Worm (Caenorhabditis elegans): Measurements from ENCODE around the gene bcmo-2.

bcmo-2 gene

ce11 chrII:3956744-3957143, 46.1 kb upstream of the bcmo-2 start (continued):
- TF ChIP-seq lin-15B (tag; optimal IDR thresholded peaks at IDR 0.05): no peak
- TF ChIP-seq snpc-4 (tag; optimal IDR thresholded peaks at IDR 0.05): no peak

DNA sequence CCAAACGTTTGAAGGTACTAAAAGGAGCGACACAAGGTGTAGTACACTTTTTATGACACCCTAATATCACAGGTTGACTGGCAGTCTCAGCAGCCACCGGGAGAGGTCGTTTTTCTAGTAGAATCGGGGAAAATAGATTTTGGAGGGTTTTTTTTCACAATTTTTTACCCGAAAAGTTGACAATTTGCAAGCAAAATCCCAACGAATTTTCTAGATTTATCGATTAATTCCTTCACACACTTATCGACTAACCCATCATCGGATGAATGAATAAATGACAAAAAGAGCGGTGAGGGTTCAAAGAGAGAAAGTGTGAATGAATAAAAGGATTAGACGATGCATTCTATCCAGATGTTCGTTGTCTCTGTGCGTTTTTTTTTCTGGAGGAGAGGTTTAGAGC, 45.3 kb upstream of the bcmo-2 start:
- TF ChIP-seq nhr-90 (tag; optimal IDR thresholded peaks at IDR 0.05; ENCODE audit: poor library complexity) (no peak), fkh-8 (tag; optimal IDR thresholded peaks at IDR 0.05) (peak; percentile 15), dsc-1 (tag; optimal IDR thresholded peaks at IDR 0.05) (peak; percentile 49), unc-130 (tag; optimal IDR thresholded peaks at IDR 0.05) (no peak), xbp-1 (tag; optimal IDR thresholded peaks at IDR 0.05) (no peak), snpc-4 (tag; optimal IDR thresholded peaks at IDR 0.05) (no peak)

- TF ChIP-seq mdl-1 (tag; optimal IDR thresholded peaks at IDR 0.05) (no peak), blmp-1 (tag; optimal IDR thresholded peaks at IDR 0.05) (peak; percentile 4), fkh-8 (tag; optimal IDR thresholded peaks at IDR 0.05) (peak; percentile 9), lin-14 (GFP tag; optimal IDR thresholded peaks at IDR 0.05) (peak; percentile 44), elt-2 (tag; optimal IDR thresholded peaks at IDR 0.05) (peak; percentile 27), efl-1 (optimal IDR thresholded peaks at IDR 0.05) (no peak), efl-1 (GFP tag; optimal IDR thresholded peaks at IDR 0.05 in 1 of 2) (peak in 1 of 2 experiments; percentile 68), mab-9 (GFP tag; IDR thresholded peaks at IDR 0.05) (no peak)
Observed at ce11 chrII:3954838-3955237, 44.2 kb upstream of the bcmo-2 start.

DNA sequence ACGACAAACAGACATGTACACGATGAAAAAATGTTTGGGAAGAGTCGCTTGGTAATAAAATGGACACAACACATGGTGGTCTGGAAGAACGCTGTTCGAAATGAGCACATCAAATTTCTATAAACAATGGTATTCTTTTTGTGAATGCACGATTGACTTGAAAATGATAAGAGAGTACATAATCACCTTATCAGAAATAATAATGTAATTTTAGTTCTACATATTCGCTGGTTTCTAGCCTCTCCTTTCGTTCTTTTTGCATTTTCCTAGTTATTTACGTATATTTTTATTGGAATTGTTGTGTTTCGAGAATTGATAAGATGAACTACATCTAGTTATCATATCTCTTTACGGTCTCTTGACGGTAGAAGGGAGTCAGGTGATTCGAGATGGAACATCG, 43.4 kb upstream of the bcmo-2 start:
- TF ChIP-seq efl-1 (optimal IDR thresholded peaks at IDR 0.05): no peak
- peak in 1 of 2 experiments; percentile 66 for TF ChIP-seq efl-1 (GFP tag; optimal IDR thresholded peaks at IDR 0.05 in 1 of 2)
- TF ChIP-seq fos-1 (tag; optimal IDR thresholded peaks at IDR 0.05): no peak
- TF ChIP-seq ceh-88 (GFP tag; IDR thresholded peaks at IDR 0.05): no peak
- TF ChIP-seq lin-14 (GFP tag; optimal IDR thresholded peaks at IDR 0.05): peak; percentile 19
- TF ChIP-seq elt-2 (tag; optimal IDR thresholded peaks at IDR 0.05): peak; percentile 84
- peak in 1 of 6 experiments; percentile 7 for TF ChIP-seq elt-3 (tag; optimal IDR thresholded peaks at IDR 0.05)
- no peak for TF ChIP-seq hlh-17 (GFP tag; optimal IDR thresholded peaks at IDR 0.05; ENCODE audit: borderline replicate concordance)
- TF ChIP-seq egl-27 (tag; optimal IDR thresholded peaks at IDR 0.05): no peak
- TF ChIP-seq zag-1 (tag; optimal IDR thresholded peaks at IDR 0.05): no peak
- no peak for TF ChIP-seq nhr-90 (tag; optimal IDR thresholded peaks at IDR 0.05; ENCODE audit: poor library complexity)

ce11 chrII:3952967-3953366, 42.3 kb upstream of the bcmo-2 start:
- no peak for TF ChIP-seq nhr-84 (tag; optimal IDR thresholded peaks at IDR 0.05)
- peak; percentile 66 for TF ChIP-seq nhr-85 (tag)
- TF ChIP-seq nhr-12 (tag; optimal IDR thresholded peaks at IDR 0.05): no peak
- TF ChIP-seq irx-1 (tag; optimal IDR thresholded peaks at IDR 0.05): no peak
- peak in 1 of 2 experiments; percentile 6 for TF ChIP-seq lsy-2 (tag; optimal IDR thresholded peaks at IDR 0.05)
- no peak for TF ChIP-seq egl-13 (tag; optimal IDR thresholded peaks at IDR 0.05)
- no peak for TF ChIP-seq snpc-4 (tag; optimal IDR thresholded peaks at IDR 0.05)
- no peak for TF ChIP-seq efl-1 (optimal IDR thresholded peaks at IDR 0.05)
- no peak for TF ChIP-seq efl-1 (GFP tag; optimal IDR thresholded peaks at IDR 0.05 in 1 of 2)
- TF ChIP-seq aha-1 (tag; optimal IDR thresholded peaks at IDR 0.05): no peak
- TF ChIP-seq elt-2 (tag; optimal IDR thresholded peaks at IDR 0.05): peak; percentile 19
- TF ChIP-seq ets-5 (GFP tag; IDR thresholded peaks at IDR 0.05): no peak
- no peak for TF ChIP-seq fos-1 (tag; optimal IDR thresholded peaks at IDR 0.05)
- no peak for TF ChIP-seq elt-3 (tag; optimal IDR thresholded peaks at IDR 0.05)
- TF ChIP-seq zag-1 (tag; optimal IDR thresholded peaks at IDR 0.05): no peak
- no peak for TF ChIP-seq nhr-90 (tag; optimal IDR thresholded peaks at IDR 0.05; ENCODE audit: poor library complexity)
- TF ChIP-seq unc-130 (tag; optimal IDR thresholded peaks at IDR 0.05): no peak
- TF ChIP-seq nhr-19 (GFP tag; conservative IDR thresholded peaks at IDR 0.05): no peak
- peak; percentile 10 for TF ChIP-seq nhr-71 (tag; optimal IDR thresholded peaks at IDR 0.05)

ce11 chrII:3952368-3952767, 41.7 kb upstream of the bcmo-2 start:
- peak in 1 of 6 experiments; percentile 13 for TF ChIP-seq elt-3 (tag; optimal IDR thresholded peaks at IDR 0.05)
- TF ChIP-seq fkh-4 (tag; optimal IDR thresholded peaks at IDR 0.05; ENCODE audit: borderline replicate concordance): no peak
- no peak for TF ChIP-seq ces-1 (GFP tag; optimal IDR thresholded peaks at IDR 0.05)
- no peak for TF ChIP-seq lin-14 (GFP tag; optimal IDR thresholded peaks at IDR 0.05)
